Worm (Caenorhabditis elegans) whole organism, young adult: ENCODE results near the gene eng-1.

Experiments used
- F10E7.11 ChIP-seq: sonication (generic microtip); optimal IDR thresholded peaks from 2 replicates; lab custom pipeline; 2017; ENCODE audit warnings: mild to moderate bottlenecking, missing genetic modification characterization, moderate library complexity, missing compliant biosample characterization
- F33H1.4 ChIP-seq: fragments of 200-800 bp; sonication (Bioruptor generic); IDR thresholded peaks from 2 replicates; pipeline ENCODE4 v1.3.6; 2022; ENCODE audit warnings: missing genetic modification reagents, missing genetic modification characterization, missing compliant biosample characterization
- T26A5.8 ChIP-seq: sonication (generic microtip); optimal IDR thresholded peaks from 2 replicates; lab custom pipeline; 2016; ENCODE audit warnings: missing genetic modification characterization, missing compliant biosample characterization
- ccch-3 ChIP-seq: fragments of 200-800 bp; sonication (Bioruptor generic); optimal IDR thresholded peaks from 2 replicates; lab custom pipeline; 2018; ENCODE audit warnings: mild to moderate bottlenecking, missing genetic modification characterization, missing compliant biosample characterization
- ceh-79 ChIP-seq: sonication (generic microtip); optimal IDR thresholded peaks from 2 replicates; lab custom pipeline; 2017; ENCODE audit warnings: mild to moderate bottlenecking, missing genetic modification characterization, missing compliant biosample characterization
- egl-44 ChIP-seq: fragments of 200-800 bp; sonication (Bioruptor generic); IDR thresholded peaks from 2 replicates; pipeline ENCODE4 v1.3.6; 2022; ENCODE audit warnings: missing genetic modification reagents, missing genetic modification characterization, missing compliant biosample characterization
- him-1 ChIP-seq: sonication (generic microtip); optimal IDR thresholded peaks from 2 replicates; lab custom pipeline; 2016; ENCODE audit warnings: missing genotype, missing genetic modification reagents, missing genetic modification characterization, missing compliant biosample characterization
- hlh-26 ChIP-seq: fragments of 200-800 bp; sonication (Bioruptor generic); conservative IDR thresholded peaks from 2 replicates; pipeline ENCODE4 v1.3.6; 2022; ENCODE audit warnings: missing genetic modification reagents, missing genetic modification characterization, missing compliant biosample characterization
- lin-26 ChIP-seq: fragments of 200-800 bp; sonication (Bioruptor generic); IDR thresholded peaks from 2 replicates; pipeline ENCODE4 v1.3.6; 2022; ENCODE audit warnings: missing genetic modification reagents, missing genetic modification characterization, missing compliant biosample characterization
- madf-8 ChIP-seq: fragments of 200-800 bp; sonication (Bioruptor generic); conservative IDR thresholded peaks from 2 replicates; pipeline ENCODE4 v1.3.6; 2022; ENCODE audit warnings: missing genetic modification reagents, missing genetic modification characterization, missing compliant biosample characterization
- mxl-1 ChIP-seq: sonication (generic microtip); optimal IDR thresholded peaks from 2 replicates; lab custom pipeline; 2016; ENCODE audit warnings: missing genetic modification characterization, missing compliant biosample characterization
- rec-8 ChIP-seq, 2 experiments: sonication (generic microtip); optimal IDR thresholded peaks; 2 replicates each; lab custom pipeline; 2016; ENCODE audit warnings: mild to moderate bottlenecking in 2 of 2, missing genetic modification characterization in 2 of 2, missing genetic modification reagents in 2 of 2, missing genotype in 2 of 2, missing biosample characterization in 1 of 2, missing compliant biosample characterization in 1 of 2, moderate library complexity in 1 of 2
- rpc-1 ChIP-seq, 2 experiments: fragments of 150-350 bp in 1 of 2; sonication (generic microtip) in 1 of 2; optimal IDR thresholded peaks; 2 replicates each; lab custom pipeline; 2014 to 2018; ENCODE audit warnings: missing biosample characterization in 1 of 2, missing genetic modification characterization in 1 of 2, missing genetic modification reagents in 1 of 2, missing genotype in 1 of 2
- sdz-38 ChIP-seq: sonication (generic microtip); optimal IDR thresholded peaks from 2 replicates; lab custom pipeline; 2016; ENCODE audit warnings: missing genotype, missing genetic modification characterization, missing compliant biosample characterization

ce11 chrIII:5897468-5897867 is 29.2 kb upstream of the eng-1 start:
- TF ChIP-seq him-1 (tag; lab: Kevin White, UChicago) (no peak), rec-8 (tag; optimal IDR thresholded peaks at IDR 0.05; lab: Kevin White, UChicago) (no peak), ceh-79 (tag; lab: Kevin White, UChicago) (no peak), mxl-1 (no peak), F33H1.4 (no peak), ccch-3 (GFP tag; lab: Kevin White, UChicago) (no peak), F10E7.11 (no peak), lin-26 (no peak), hlh-26 (no peak), sdz-38 (tag; lab: Kevin White, UChicago) (no peak), rpc-1 (optimal IDR thresholded peaks at IDR 0.05; lab: Kevin White, UChicago) (no peak), rpc-1 (tag; optimal IDR thresholded peaks at IDR 0.05; lab: Kevin White, UChicago) (no peak), madf-8 (GFP tag; lab: Robert Waterston, UW) (no peak), T26A5.8 (tag; lab: Kevin White, UChicago) (no peak), egl-44 (no peak)
